Fruit fly (Drosophila melanogaster): ENCODE measurements around the gene CG6282.
A peak's percentile ranks its signal among the peaks of the same experiment; 100 is the strongest.

CG6282 gene

dm6 chr3L:8600752-8601433, 3.6 kb upstream of the CG6282 start, which contains the start of the genes Nelf-E and RpL14 (continued):
- TF ChIP-seq croc (GFP tag; conservative IDR thresholded peaks at IDR 0.05) (peak; percentile 79), Hey (tag; optimal IDR thresholded peaks at IDR 0.05) (peak; percentile 94), CG11723 (GFP tag; optimal IDR thresholded peaks at IDR 0.05) (peak; percentile 93), trem (tag; optimal IDR thresholded peaks at IDR 0.05) (peak; percentile 95), CG6272 (GFP tag; IDR thresholded peaks at IDR 0.05) (peak; percentile 85), Dip3 (GFP tag; optimal IDR thresholded peaks at IDR 0.05) (peak; percentile 93), CG10321 (GFP tag; IDR thresholded peaks at IDR 0.05) (peak; percentile 79), CG13296 (GFP tag; optimal IDR thresholded peaks at IDR 0.05) (peak; percentile 96), CG6175 (GFP tag; IDR thresholded peaks at IDR 0.05) (peak; percentile 94), Xrp1 (GFP tag; IDR thresholded peaks at IDR 0.05) (peak; percentile 82), CG1529 (GFP tag; optimal IDR thresholded peaks at IDR 0.05) (peak; percentile 90), NK7.1 (GFP tag; optimal IDR thresholded peaks at IDR 0.05) (peak; percentile 96), Elba2 (GFP tag; optimal IDR thresholded peaks at IDR 0.05) (no peak), Hr51 (GFP tag; optimal IDR thresholded peaks at IDR 0.05) (peak; percentile 82 to 97), Max (GFP tag; optimal IDR thresholded peaks at IDR 0.05) (peak; percentile 92), ato (GFP tag; IDR thresholded peaks at IDR 0.05; ENCODE audit: partially characterized antibody) (0 out of 2 replicates have a peak, but pooled peaks have one; percentile 14), az2 (GFP tag; optimal IDR thresholded peaks at IDR 0.05) (peak; percentile 76), zfh2 (GFP tag; optimal IDR thresholded peaks at IDR 0.05) (peak; percentile 94), ci (GFP tag; IDR thresholded peaks at IDR 0.05) (peak; percentile 99), CG1647 (GFP tag; optimal IDR thresholded peaks at IDR 0.05) (peak; percentile 91), Usf (GFP tag; optimal IDR thresholded peaks at IDR 0.05) (peak; percentile 86), Fer3 (tag; optimal IDR thresholded peaks at IDR 0.05) (peak; percentile 95), CG4820 (GFP tag; optimal IDR thresholded peaks at IDR 0.05) (peak; percentile 87), insv (GFP tag; optimal IDR thresholded peaks at IDR 0.05) (peak in 1 of 2 experiments; percentile 83), CG3065 (GFP tag; optimal IDR thresholded peaks at IDR 0.05) (peak; percentile 86), CG6654 (GFP tag; optimal IDR thresholded peaks at IDR 0.05) (peak; percentile 79), Lhr (GFP tag; optimal IDR thresholded peaks at IDR 0.05) (peak; percentile 96), gro (GFP tag; optimal IDR thresholded peaks at IDR 0.05) (peak; percentile 97), Nf-YB (GFP tag; optimal IDR thresholded peaks at IDR 0.05) (peak; percentile 84), Scr (GFP tag; IDR thresholded peaks at IDR 0.05; ENCODE audit: partially characterized antibody) (peak; percentile 53), Ets97D (GFP tag; optimal IDR thresholded peaks at IDR 0.05) (peak; percentile 100), bcd (GFP tag; optimal IDR thresholded peaks at IDR 0.05) (peak; percentile 97), en (GFP tag; optimal IDR thresholded peaks at IDR 0.05) (peak; percentile 90), CG17385 (GFP tag; optimal IDR thresholded peaks at IDR 0.05) (peak; percentile 92), CG12219 (GFP tag; optimal IDR thresholded peaks at IDR 0.05) (peak; percentile 92), grn (GFP tag; optimal IDR thresholded peaks at IDR 0.05) (no peak), CG6854 (GFP tag; optimal IDR thresholded peaks at IDR 0.05) (peak; percentile 94), CG1602 (GFP tag; optimal IDR thresholded peaks at IDR 0.05) (peak; percentile 75), hkb (optimal IDR thresholded peaks at IDR 0.05) (no peak), hkb (GFP tag; IDR thresholded peaks at IDR 0.05) (peak; percentile 91), CG1792 (GFP tag; optimal IDR thresholded peaks at IDR 0.05) (peak; percentile 96), tx (GFP tag; optimal IDR thresholded peaks at IDR 0.05) (peak; percentile 90), CG15479 (GFP tag; optimal IDR thresholded peaks at IDR 0.05) (peak; percentile 40), Adf1 (GFP tag; IDR thresholded peaks at IDR 0.05) (peak; percentile 83), fd96Cb (tag; optimal IDR thresholded peaks at IDR 0.05) (peak; percentile 79), grau (tag; optimal IDR thresholded peaks at IDR 0.05) (peak; percentile 90), bab2 (GFP tag; optimal IDR thresholded peaks at IDR 0.05) (peak; percentile 95), Sry-δ (GFP tag; optimal IDR thresholded peaks at IDR 0.05) (peak; percentile 82), CG6254 (GFP tag; optimal IDR thresholded peaks at IDR 0.05) (peak; percentile 88), Blimp-1 (GFP tag; optimal IDR thresholded peaks at IDR 0.05) (peak; percentile 79)

Measured in whole organism, embryonic.